Worm (Caenorhabditis elegans) whole organism, L4 larva: ENCODE data around the gene Y7A5A.24.

Source experiments
- F26F4.8 ChIP-seq: fragments of 200-800 bp; sonication (Bioruptor generic); conservative IDR thresholded peaks from 2 replicates; pipeline ENCODE4 v1.3.6; 2022; ENCODE audit warnings: missing genetic modification characterization, missing compliant biosample characterization
- F49E8.2 ChIP-seq: sonication (generic microtip); optimal IDR thresholded peaks from 2 replicates; lab custom pipeline; 2016; ENCODE audit warnings: missing compliant biosample characterization, mild to moderate bottlenecking, missing genetic modification characterization, borderline replicate concordance
- T26A8.4 ChIP-seq: fragments of 200-800 bp; sonication (Bioruptor generic); IDR thresholded peaks from 2 replicates; pipeline ENCODE4 v1.3.6; 2022; ENCODE audit warnings: missing genetic modification characterization, missing compliant biosample characterization
- Y105C5A.15 ChIP-seq: fragments of 200-800 bp; sonication (Bioruptor generic); IDR thresholded peaks from 2 replicates; pipeline ENCODE4 v1.3.6; 2022; ENCODE audit warnings: missing genetic modification characterization, missing compliant biosample characterization
- Y48G9A.11 ChIP-seq: fragments of 200-800 bp; sonication (Bioruptor generic); IDR thresholded peaks from 2 replicates; pipeline ENCODE4 v1.3.6; 2022; ENCODE audit warnings: missing genetic modification reagents, missing genetic modification characterization, missing compliant biosample characterization
- ZK337.2 ChIP-seq: fragments of 200-800 bp; sonication (Bioruptor generic); IDR thresholded peaks from 2 replicates; pipeline ENCODE4 v1.3.6; 2022; ENCODE audit warnings: missing genetic modification reagents, missing genetic modification characterization, missing compliant biosample characterization
- ZK546.5 ChIP-seq, 2 experiments: sonication (generic microtip); optimal IDR thresholded peaks; 2 replicates each; lab custom pipeline; 2017; ENCODE audit warnings: missing biosample characterization in 2 of 2, missing genetic modification characterization in 2 of 2
- aha-1 ChIP-seq: fragments of 150-350 bp; peaks from one replicate; lab custom pipeline; 2014; ENCODE audit warnings: missing biosample characterization, missing genetic modification characterization
- ama-1 ChIP-seq: fragments of 150-350 bp; optimal IDR thresholded peaks from 2 replicates; lab custom pipeline; 2014; ENCODE audit warnings: inconsistent platforms, mixed read lengths
- ceh-20 ChIP-seq: fragments of 200-800 bp; sonication (Bioruptor generic); IDR thresholded peaks from 2 replicates; pipeline ENCODE4 v1.3.6; 2022; ENCODE audit warnings: missing genetic modification reagents, missing genetic modification characterization, missing compliant biosample characterization
- ceh-28 ChIP-seq: fragments of 150-350 bp; optimal IDR thresholded peaks from 2 replicates; lab custom pipeline; 2014; ENCODE audit warnings: missing biosample characterization, missing genetic modification reagents, missing genetic modification characterization
- ceh-32 ChIP-seq: sonication (generic microtip); optimal IDR thresholded peaks from 2 replicates; lab custom pipeline; 2016; ENCODE audit warnings: mild to moderate bottlenecking, missing genetic modification characterization, missing compliant biosample characterization; ENCODE audit not compliant: poor library complexity
- ceh-82 ChIP-seq: sonication (generic microtip); optimal IDR thresholded peaks from 2 replicates; lab custom pipeline; 2017; ENCODE audit warnings: missing biosample characterization, missing genetic modification characterization
- ces-1 ChIP-seq: fragments of 150-350 bp; sonication (generic microtip); optimal IDR thresholded peaks from 4 replicates; lab custom pipeline; 2014; ENCODE audit warnings: missing biosample characterization, missing genetic modification reagents, missing genetic modification characterization
- ctbp-1 ChIP-seq: fragments of 200-800 bp; sonication (Bioruptor generic); IDR thresholded peaks from 2 replicates; pipeline ENCODE4 v1.3.6; 2022; ENCODE audit warnings: missing genetic modification reagents, missing genetic modification characterization, missing compliant biosample characterization
- daf-12 ChIP-seq: fragments of 150-350 bp; optimal IDR thresholded peaks from 2 replicates; lab custom pipeline; 2014; ENCODE audit warnings: missing biosample characterization, missing genetic modification reagents, missing genetic modification characterization
- dmd-6 ChIP-seq: fragments of 200-800 bp; sonication (Bioruptor generic); IDR thresholded peaks from 2 replicates; pipeline ENCODE4 v1.3.6; 2022; ENCODE audit warnings: missing genetic modification reagents, missing genetic modification characterization, missing compliant biosample characterization
- dmd-9 ChIP-seq: fragments of 200-800 bp; sonication (Bioruptor generic); IDR thresholded peaks from 2 replicates; pipeline ENCODE4 v1.3.6; 2022; ENCODE audit warnings: missing genetic modification reagents, missing genetic modification characterization, missing compliant biosample characterization
- dpl-1 ChIP-seq: fragments of 150-350 bp; optimal IDR thresholded peaks from 2 replicates; lab custom pipeline; 2014; ENCODE audit warnings: missing biosample characterization, missing genetic modification reagents, missing genetic modification characterization
- duxl-1 ChIP-seq: sonication (generic microtip); optimal IDR thresholded peaks from 2 replicates; lab custom pipeline; 2016; ENCODE audit warnings: mild to moderate bottlenecking, missing genetic modification characterization, moderate library complexity, missing compliant biosample characterization; ENCODE audit not compliant: poor library complexity
- egl-27 ChIP-seq: sonication (generic microtip); optimal IDR thresholded peaks from 3 replicates; lab custom pipeline; 2017; ENCODE audit warnings: missing biosample characterization, missing genetic modification reagents, missing genetic modification characterization
- egl-43 ChIP-seq: fragments of 200-800 bp; sonication (Bioruptor generic); IDR thresholded peaks from 2 replicates; pipeline ENCODE4 v1.3.6; 2022; ENCODE audit warnings: missing genetic modification reagents, missing genetic modification characterization, missing compliant biosample characterization
- hif-1 ChIP-seq, 2 experiments: sonication (generic microtip); optimal IDR thresholded peaks; 2 replicates each; lab custom pipeline; 2016 to 2017; ENCODE audit warnings: missing compliant biosample characterization in 2 of 2, missing genetic modification characterization in 2 of 2, missing genetic modification reagents in 2 of 2, missing genotype in 2 of 2, mild to moderate bottlenecking in 1 of 2
- hmg-1.1 ChIP-seq: fragments of 200-800 bp; sonication (Bioruptor generic); IDR thresholded peaks from 2 replicates; pipeline ENCODE4 v1.3.6; 2022; ENCODE audit warnings: missing genetic modification reagents, missing genetic modification characterization, missing compliant biosample characterization
- lim-7 ChIP-seq: fragments of 200-800 bp; sonication (Bioruptor generic); IDR thresholded peaks from 2 replicates; pipeline ENCODE4 v1.3.6; 2022; ENCODE audit warnings: missing genetic modification characterization, missing compliant biosample characterization
- lin-1 ChIP-seq: fragments of 200-800 bp; sonication (Bioruptor generic); IDR thresholded peaks from 2 replicates; pipeline ENCODE4 v1.3.6; 2022; ENCODE audit warnings: missing genetic modification reagents, missing genetic modification characterization, missing compliant biosample characterization
- lin-13 ChIP-seq: fragments of 150-350 bp; optimal IDR thresholded peaks from 2 replicates; lab custom pipeline; 2014; ENCODE audit warnings: missing biosample characterization, missing genetic modification reagents, missing genetic modification characterization
- lin-29 ChIP-seq: fragments of 200-800 bp; sonication (Bioruptor generic); IDR thresholded peaks from 2 replicates; pipeline ENCODE4 v1.3.6; 2022; ENCODE audit warnings: missing genetic modification reagents, missing genetic modification characterization, missing compliant biosample characterization
- madf-9 ChIP-seq: fragments of 200-800 bp; sonication (Bioruptor generic); conservative IDR thresholded peaks from 2 replicates; pipeline ENCODE4 v1.3.6; 2022; ENCODE audit warnings: missing genetic modification reagents, missing genetic modification characterization, missing compliant biosample characterization
- mep-1 ChIP-seq: fragments of 150-350 bp; sonication (generic microtip); optimal IDR thresholded peaks from 3 replicates; lab custom pipeline; 2014; ENCODE audit warnings: missing biosample characterization, missing genetic modification characterization
- mxl-3 ChIP-seq: fragments of 200-800 bp; sonication (Bioruptor generic); optimal IDR thresholded peaks from 2 replicates; lab custom pipeline; 2018; ENCODE audit warnings: mild to moderate bottlenecking, missing genetic modification characterization, missing compliant biosample characterization
- nhr-25 ChIP-seq: sonication (generic microtip); optimal IDR thresholded peaks from 2 replicates; lab custom pipeline; 2017; ENCODE audit warnings: missing genetic modification characterization, mild to moderate bottlenecking, missing compliant biosample characterization, antibody characterized with exemption, moderate library complexity, borderline replicate concordance; ENCODE audit not compliant: insufficient read depth
- nhr-41 ChIP-seq: fragments of 200-800 bp; sonication (Bioruptor generic); IDR thresholded peaks from 2 replicates; pipeline ENCODE4 v1.3.6; 2022; ENCODE audit warnings: missing genetic modification reagents, missing genetic modification characterization, missing compliant biosample characterization
- nhr-48 ChIP-seq: sonication (generic microtip); optimal IDR thresholded peaks from 2 replicates; lab custom pipeline; 2016; ENCODE audit warnings: mild to moderate bottlenecking, missing genetic modification characterization, missing compliant biosample characterization
- nhr-77 ChIP-seq: fragments of 150-350 bp; optimal IDR thresholded peaks from 2 replicates; lab custom pipeline; 2014; ENCODE audit warnings: missing biosample characterization, missing genetic modification characterization
- pha-4 ChIP-seq, 2 experiments: fragments of 150-350 bp in 1 of 2; fragments of 200-800 bp in 1 of 2; sonication (Bioruptor generic) in 1 of 2; IDR thresholded peaks in 1 of 2; optimal IDR thresholded peaks in 1 of 2; 2 replicates each; pipeline versions ENCODE4 v1.3.6 to Lab custom; 2014 to 2022; ENCODE audit warnings: missing genetic modification characterization in 2 of 2, missing genetic modification reagents in 2 of 2, missing biosample characterization in 1 of 2, missing compliant biosample characterization in 1 of 2
- rbr-2 ChIP-seq: sonication (generic microtip); optimal IDR thresholded peaks from 2 replicates; lab custom pipeline; 2016; ENCODE audit warnings: missing genotype, missing genetic modification characterization, missing compliant biosample characterization
- saeg-2 ChIP-seq: fragments of 200-800 bp; sonication (Bioruptor generic); IDR thresholded peaks from 2 replicates; pipeline ENCODE4 v1.3.6; 2022; ENCODE audit warnings: missing genetic modification reagents, missing genetic modification characterization, missing compliant biosample characterization
- sdz-12 ChIP-seq: fragments of 200-800 bp; sonication (Bioruptor generic); optimal IDR thresholded peaks from 2 replicates; lab custom pipeline; 2018; ENCODE audit warnings: mild to moderate bottlenecking, missing genetic modification characterization, missing compliant biosample characterization
- skn-1 ChIP-seq: fragments of 150-350 bp; optimal IDR thresholded peaks from 2 replicates; lab custom pipeline; 2014; ENCODE audit warnings: missing biosample characterization, missing genetic modification characterization
- snpc-1.2 ChIP-seq: fragments of 200-800 bp; sonication (Bioruptor generic); IDR thresholded peaks from 2 replicates; pipeline ENCODE4 v1.3.6; 2022; ENCODE audit warnings: missing genetic modification reagents, missing genetic modification characterization, missing compliant biosample characterization
- snpc-4 ChIP-seq: fragments of 150-350 bp; optimal IDR thresholded peaks from 2 replicates; lab custom pipeline; 2014; ENCODE audit warnings: missing biosample characterization, missing genetic modification characterization
- spr-1 ChIP-seq: sonication (generic microtip); optimal IDR thresholded peaks from 2 replicates; lab custom pipeline; 2016; ENCODE audit warnings: mild to moderate bottlenecking, missing genetic modification characterization, missing compliant biosample characterization
- unc-39 ChIP-seq: sonication (generic microtip); optimal IDR thresholded peaks from 2 replicates; lab custom pipeline; 2017; ENCODE audit warnings: missing biosample characterization, missing genetic modification characterization
- unc-62 ChIP-seq, 3 experiments: fragments of 150-350 bp in 1 of 3; sonication (generic microtip); optimal IDR thresholded peaks in 2 of 3; peaks in 1 of 3; 1 replicate in 1 of 3; 2 replicates in 2 of 3; lab custom pipeline; 2014 to 2017; ENCODE audit warnings: missing biosample characterization in 3 of 3, missing genetic modification characterization in 3 of 3, missing genetic modification reagents in 3 of 3, missing genotype in 1 of 3
- vab-7 ChIP-seq: fragments of 200-800 bp; sonication (Bioruptor generic); IDR thresholded peaks from 2 replicates; pipeline ENCODE4 v1.3.6; 2022; ENCODE audit warnings: missing genetic modification reagents, missing genetic modification characterization, missing compliant biosample characterization
- zag-1 ChIP-seq: fragments of 150-350 bp; optimal IDR thresholded peaks from 2 replicates; lab custom pipeline; 2014; ENCODE audit warnings: missing biosample characterization, missing genetic modification characterization
- ztf-11 ChIP-seq: fragments of 150-350 bp; optimal IDR thresholded peaks from 2 replicates; lab custom pipeline; 2014; ENCODE audit warnings: missing biosample characterization, missing genetic modification characterization
- ztf-7 ChIP-seq: fragments of 150-350 bp; optimal IDR thresholded peaks from 2 replicates; lab custom pipeline; 2014; ENCODE audit warnings: missing biosample characterization, missing genetic modification characterization

The Y7A5A.24 gene

DNA sequence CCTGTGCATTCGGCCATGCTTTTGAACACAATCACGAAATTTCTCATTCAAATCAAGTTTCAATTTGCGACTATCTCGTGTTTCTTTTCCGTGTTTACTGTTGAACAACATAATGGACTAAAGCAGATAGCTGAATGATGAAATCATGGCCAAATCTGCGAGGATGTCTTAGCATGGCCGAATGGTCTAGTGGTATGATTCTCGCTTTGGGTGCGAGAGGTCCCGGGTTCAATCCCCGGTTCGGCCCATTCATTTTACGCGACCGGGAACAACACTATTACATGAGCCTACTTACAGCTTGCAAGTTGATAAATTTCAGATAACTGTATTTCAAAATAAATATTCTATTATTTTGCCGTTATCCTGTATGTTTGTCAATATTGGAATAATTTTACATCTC, 30.7 kb downstream of the Y7A5A.24 start:
- TF ChIP-seq lin-13 (GFP tag; lab: Kevin White, UChicago) = no peak
- TF ChIP-seq nhr-25 (tag; lab: Kevin White, UChicago) = no peak
- no peak for TF ChIP-seq F26F4.8 (GFP tag; lab: Robert Waterston, UW)
- TF ChIP-seq lim-7 = peak; percentile 44; the same call in 1 of the 2 replicates
- TF ChIP-seq ZK546.5 (tag; optimal IDR thresholded peaks at IDR 0.05; lab: Kevin White, UChicago) = no peak
- TF ChIP-seq sdz-12 = no peak
- TF ChIP-seq Y48G9A.11 (GFP tag; lab: Robert Waterston, UW) = peak; percentile 60; the same call in 1 of the 2 replicates
- TF ChIP-seq pha-4 (GFP tag; IDR thresholded peaks at IDR 0.05; lab: Robert Waterston, UW) = no peak
- no peak for TF ChIP-seq pha-4 (tag; optimal IDR thresholded peaks at IDR 0.05; lab: Kevin White, UChicago)
- no peak for TF ChIP-seq spr-1
- TF ChIP-seq ZK337.2 (GFP tag; lab: Robert Waterston, UW) = 0 out of 2 replicates have a peak, but pooled peaks have one; percentile 40
- TF ChIP-seq lin-1 = 0 out of 2 replicates have a peak, but pooled peaks have one; percentile 33
- no peak for TF ChIP-seq unc-39 (tag; lab: Kevin White, UChicago)
- no peak for TF ChIP-seq ces-1 (GFP tag; lab: Kevin White, UChicago)
- peak; percentile 56; the same call in 1 of the 2 replicates for TF ChIP-seq snpc-1.2 (GFP tag; lab: Robert Waterston, UW)
- no peak for TF ChIP-seq duxl-1
- TF ChIP-seq nhr-41 (GFP tag; lab: Robert Waterston, UW) = no peak
- TF ChIP-seq egl-43 (GFP tag; lab: Robert Waterston, UW) = peak; percentile 53; the same call in 1 of the 2 replicates
- TF ChIP-seq nhr-48 (tag; lab: Kevin White, UChicago) = no peak
- TF ChIP-seq mep-1 (tag; lab: Kevin White, UChicago) = no peak
- no peak for TF ChIP-seq hif-1 (tag; optimal IDR thresholded peaks at IDR 0.05; lab: Kevin White, UChicago)
- TF ChIP-seq ctbp-1 (GFP tag; lab: Robert Waterston, UW) = 0 out of 2 replicates have a peak, but pooled peaks have one; percentile 14
- no peak for TF ChIP-seq hmg-1.1 (GFP tag; lab: Robert Waterston, UW)
- TF ChIP-seq ceh-28 (tag; lab: Kevin White, UChicago) = no peak
- TF ChIP-seq rbr-2 (tag; lab: Kevin White, UChicago) = no peak
- 0 out of 2 replicates have a peak, but pooled peaks have one; percentile 23 for TF ChIP-seq vab-7 (GFP tag; lab: Robert Waterston, UW)
- no peak for TF ChIP-seq egl-27 (tag; lab: Kevin White, UChicago)
- TF ChIP-seq daf-12 = no peak
- no peak for TF ChIP-seq dpl-1 (GFP tag; lab: Kevin White, UChicago)
- no peak for TF ChIP-seq Y105C5A.15
- TF ChIP-seq madf-9 (GFP tag; lab: Robert Waterston, UW) = peak; percentile 18; the same call in 1 of the 2 replicates

DNA sequence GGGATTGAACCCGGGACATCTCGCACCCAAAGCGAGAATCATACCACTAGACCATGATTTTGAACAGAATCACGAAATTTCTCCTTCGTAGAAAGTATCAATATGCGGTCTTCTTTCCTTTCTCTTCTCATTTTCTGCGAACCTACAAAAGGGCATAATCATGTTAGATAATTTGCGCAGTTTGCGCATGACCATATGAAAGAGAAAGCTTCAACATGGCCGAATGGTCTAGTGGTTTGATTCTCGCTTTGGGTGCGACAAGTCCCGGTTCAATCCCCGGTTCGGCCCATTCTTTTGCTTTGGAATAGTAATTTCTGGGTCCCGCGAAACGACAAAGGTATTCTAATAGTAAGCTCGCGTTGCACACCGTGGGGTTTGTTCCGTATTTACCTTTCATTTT, 34.1 kb downstream of the Y7A5A.24 start:
- TF ChIP-seq ceh-20 = peak; percentile 7; the same call in 1 of the 2 replicates
- 0 out of 2 replicates have a peak, but pooled peaks have one; percentile 5 for TF ChIP-seq lim-7
- peak; percentile 81 for TF ChIP-seq egl-43 (GFP tag; lab: Robert Waterston, UW)
- no peak for TF ChIP-seq ztf-7
- TF ChIP-seq snpc-4 = no peak
- no peak for TF ChIP-seq ceh-82 (tag; lab: Kevin White, UChicago)
- no peak for TF ChIP-seq saeg-2 (GFP tag; lab: Robert Waterston, UW)
- TF ChIP-seq ceh-28 (tag; lab: Kevin White, UChicago) = no peak
- TF ChIP-seq nhr-77 (tag; lab: Kevin White, UChicago) = no peak
- no peak for TF ChIP-seq zag-1 (tag; lab: Kevin White, UChicago)
- no peak; the same call in 1 of the 2 replicates for TF ChIP-seq dmd-6 (GFP tag; lab: Robert Waterston, UW)
- TF ChIP-seq unc-62 (GFP tag; optimal IDR thresholded peaks at IDR 0.05 in 1 of 2; lab: Kevin White, UChicago) = no peak
- TF ChIP-seq unc-62 (tag; optimal IDR thresholded peaks at IDR 0.05; lab: Kevin White, UChicago) = no peak
- TF ChIP-seq dmd-9 (GFP tag; lab: Robert Waterston, UW) = no peak
- TF ChIP-seq skn-1 (tag; lab: Kevin White, UChicago) = no peak
- TF ChIP-seq ztf-11 = no peak
- TF ChIP-seq aha-1 = no peak
- no peak for TF ChIP-seq daf-12
- TF ChIP-seq T26A8.4 (GFP tag; lab: Robert Waterston, UW) = peak; percentile 81
- no peak for TF ChIP-seq ceh-32 (tag; lab: Kevin White, UChicago)
- no peak for TF ChIP-seq F49E8.2 (tag; lab: Kevin White, UChicago)
- no peak for TF ChIP-seq lin-29 (GFP tag; lab: Robert Waterston, UW)
- TF ChIP-seq mxl-3 (GFP tag; lab: Kevin White, UChicago) = no peak
- TF ChIP-seq pha-4 (GFP tag; IDR thresholded peaks at IDR 0.05; lab: Robert Waterston, UW) = peak; percentile 19; the same call in 1 of the 2 replicates
- no peak for TF ChIP-seq pha-4 (tag; optimal IDR thresholded peaks at IDR 0.05; lab: Kevin White, UChicago)
- TF ChIP-seq ama-1 (lab: Kevin White, UChicago) = no peak
